Worm (Caenorhabditis elegans): Measurements from ENCODE around the gene srlf-21.

srlf-21 gene

ce11 chrV:842611-843010 lies 47.7 kb downstream of the srlf-21 start:
- TF ChIP-seq ama-1 (optimal IDR thresholded peaks at IDR 0.05): no peak
- TF ChIP-seq nhr-25 (tag; optimal IDR thresholded peaks at IDR 0.05): no peak
- TF ChIP-seq R02D3.7 (tag; optimal IDR thresholded peaks at IDR 0.05): no peak
- no peak for TF ChIP-seq sma-9 (GFP tag; optimal IDR thresholded peaks at IDR 0.05)
- TF ChIP-seq sma-9 (tag; optimal IDR thresholded peaks at IDR 0.05): no peak
- TF ChIP-seq unc-39 (tag; optimal IDR thresholded peaks at IDR 0.05): no peak
- no peak for TF ChIP-seq F13H6.1 (tag; optimal IDR thresholded peaks at IDR 0.05)
- TF ChIP-seq peb-1 (tag; optimal IDR thresholded peaks at IDR 0.05): no peak
- no peak for TF ChIP-seq nhr-10 (tag; optimal IDR thresholded peaks at IDR 0.05)
- no peak for TF ChIP-seq snpc-4 (tag; optimal IDR thresholded peaks at IDR 0.05)
- TF ChIP-seq lin-39 (tag; optimal IDR thresholded peaks at IDR 0.05): no peak
- no peak for TF ChIP-seq mab-5 (tag; optimal IDR thresholded peaks at IDR 0.05)
- no peak for TF ChIP-seq elt-3 (tag; optimal IDR thresholded peaks at IDR 0.05)
- no peak for TF ChIP-seq nhr-12 (tag; optimal IDR thresholded peaks at IDR 0.05)
- TF ChIP-seq C34F6.9 (tag; optimal IDR thresholded peaks at IDR 0.05): no peak
- TF ChIP-seq nhr-237 (tag; optimal IDR thresholded peaks at IDR 0.05): no peak
- no peak for TF ChIP-seq egl-27 (tag; optimal IDR thresholded peaks at IDR 0.05)
- TF ChIP-seq nhr-77 (tag; optimal IDR thresholded peaks at IDR 0.05): no peak
- TF ChIP-seq skn-1 (tag; optimal IDR thresholded peaks at IDR 0.05): no peak
- TF ChIP-seq ztf-1 (GFP tag; conservative IDR thresholded peaks at IDR 0.05): no peak
- no peak for TF ChIP-seq mdl-1 (tag; optimal IDR thresholded peaks at IDR 0.05)
